Fruit fly (Drosophila melanogaster): ENCODE results near the gene RpS15Aa.

Gene RpS15Aa

DNA sequence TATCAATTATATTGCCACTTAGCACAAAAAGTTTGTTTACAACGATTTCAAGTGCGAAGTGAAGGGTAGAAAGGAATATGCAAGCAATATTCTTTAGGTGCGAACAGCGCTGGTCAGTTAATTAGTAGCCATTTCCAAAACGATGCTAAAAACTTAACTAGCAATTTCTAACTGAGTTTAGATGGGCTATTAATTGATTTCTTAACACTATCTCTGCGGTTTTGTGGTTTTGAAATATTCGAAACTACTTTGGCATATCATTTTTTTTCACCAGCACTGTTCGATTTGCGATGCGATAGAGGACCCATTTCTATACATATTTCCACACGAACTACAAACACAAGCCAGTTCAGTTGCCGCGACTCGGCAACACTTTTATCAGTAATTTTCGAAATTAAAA is 39.0 kb upstream of the RpS15Aa start (continued):
- TF ChIP-seq fd85E (GFP tag; optimal IDR thresholded peaks at IDR 0.05) (no peak), Sox14 (GFP tag; optimal IDR thresholded peaks at IDR 0.05) (peak; percentile 44), CG15336 (GFP tag; IDR thresholded peaks at IDR 0.05) (peak; percentile 52), CG6808 (GFP tag; optimal IDR thresholded peaks at IDR 0.05) (peak; percentile 5), fd59A (GFP tag; optimal IDR thresholded peaks at IDR 0.05) (peak; percentile 32), fkh (GFP tag; optimal IDR thresholded peaks at IDR 0.05) (no peak), CG8119 (GFP tag; IDR thresholded peaks at IDR 0.05) (peak; percentile 44; the same call in 1 of the 3 replicates), CG11902 (GFP tag; optimal IDR thresholded peaks at IDR 0.05) (no peak), CG9139 (GFP tag; optimal IDR thresholded peaks at IDR 0.05) (no peak), Eip75B (GFP tag; optimal IDR thresholded peaks at IDR 0.05) (peak; percentile 51), CG10669 (GFP tag; optimal IDR thresholded peaks at IDR 0.05) (peak; percentile 61), svp (GFP tag) (peak; percentile 22), salr (GFP tag; optimal IDR thresholded peaks at IDR 0.05) (peak in 1 of 2 experiments; percentile 15), CG4318 (GFP tag; optimal IDR thresholded peaks at IDR 0.05) (peak; percentile 28)

DNA sequence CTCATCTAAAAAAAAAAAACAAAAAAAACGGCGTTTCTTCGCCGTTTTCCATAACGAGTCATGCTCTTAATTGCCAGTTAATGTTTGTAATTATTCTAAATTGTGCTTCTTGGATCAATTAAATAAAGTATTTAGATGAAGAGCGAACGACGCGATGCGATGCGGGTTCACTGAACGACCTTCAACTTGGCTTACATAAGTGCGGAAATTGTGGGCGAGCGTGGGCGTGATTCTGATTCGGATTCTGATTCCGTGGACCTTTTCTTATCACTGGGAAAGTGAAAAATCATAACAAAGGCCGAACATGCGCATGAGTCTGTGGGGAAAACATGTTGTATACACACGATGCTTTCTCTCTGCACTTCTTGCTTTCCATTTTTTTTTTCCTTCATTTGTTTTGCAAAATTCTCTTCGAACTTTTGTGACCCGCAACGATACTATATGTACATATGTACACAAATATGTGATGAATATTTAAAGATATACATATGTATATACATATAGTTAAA is 38.0 kb upstream of the RpS15Aa start:
- TF ChIP-seq CG8632 (GFP tag; optimal IDR thresholded peaks at IDR 0.05) = no peak
- TF ChIP-seq CG6163 (GFP tag; IDR thresholded peaks at IDR 0.05) = no peak
- peak; percentile 15 for TF ChIP-seq vri (GFP tag; optimal IDR thresholded peaks at IDR 0.05)
- TF ChIP-seq Eip78C (GFP tag) = peak; percentile 4
- peak; percentile 66 for TF ChIP-seq svp (GFP tag)

DNA sequence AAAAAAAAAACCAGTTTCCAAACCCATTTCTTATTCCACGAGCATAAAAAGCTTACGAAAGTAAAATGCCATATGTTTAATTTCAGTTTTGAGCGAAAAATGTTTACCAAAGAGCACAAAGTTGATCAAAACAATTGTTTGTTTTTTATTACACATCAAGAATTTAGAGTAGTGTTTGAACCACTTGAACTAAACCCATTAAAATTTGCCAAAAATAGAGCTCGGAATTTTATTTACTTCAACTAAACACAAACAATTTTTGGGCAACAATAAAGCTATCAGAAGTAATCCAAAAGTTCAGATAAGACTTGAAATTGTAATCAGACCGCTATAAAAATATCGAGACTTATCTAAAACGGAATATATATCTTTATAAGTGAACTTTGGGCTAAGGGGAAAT is 37.5 kb upstream of the RpS15Aa start:
- TF ChIP-seq net (GFP tag; optimal IDR thresholded peaks at IDR 0.05) (no peak), CG3919 (GFP tag; optimal IDR thresholded peaks at IDR 0.05) (no peak), Sox14 (GFP tag; optimal IDR thresholded peaks at IDR 0.05) (no peak), CG6163 (GFP tag; IDR thresholded peaks at IDR 0.05) (no peak)

DNA sequence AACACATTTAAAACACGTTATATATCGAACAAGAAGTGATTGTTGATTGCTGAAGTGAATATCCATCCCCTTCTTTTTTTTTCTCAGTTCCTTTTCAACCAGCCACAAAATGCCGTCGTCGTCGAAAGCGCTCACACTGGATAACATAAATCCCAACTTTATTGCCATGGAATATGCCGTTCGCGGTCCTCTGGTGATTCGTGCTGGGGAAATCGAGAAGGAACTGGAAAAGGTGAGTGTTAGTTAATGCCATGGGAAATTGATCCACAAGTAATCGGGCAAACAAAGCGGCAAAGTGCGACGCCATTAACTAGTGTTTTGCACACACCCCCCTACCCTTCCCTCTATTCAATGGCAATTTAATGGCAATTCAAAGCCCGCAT is 36.6 kb upstream of the RpS15Aa start:
- TF ChIP-seq Hr4 (GFP tag; optimal IDR thresholded peaks at IDR 0.05) (no peak), fd59A (GFP tag; optimal IDR thresholded peaks at IDR 0.05) (no peak), ss (GFP tag; optimal IDR thresholded peaks at IDR 0.05) (no peak), Sox102F (GFP tag; optimal IDR thresholded peaks at IDR 0.05) (no peak), CG1621 (tag; optimal IDR thresholded peaks at IDR 0.05) (no peak), CG3032 (tag; optimal IDR thresholded peaks at IDR 0.05) (no peak), CG16779 (tag; optimal IDR thresholded peaks at IDR 0.05) (no peak), CG11294 (GFP tag; IDR thresholded peaks at IDR 0.05) (no peak), CG31627 (GFP tag; optimal IDR thresholded peaks at IDR 0.05) (no peak), Gug (GFP tag; IDR thresholded peaks at IDR 0.05) (no peak)

DNA sequence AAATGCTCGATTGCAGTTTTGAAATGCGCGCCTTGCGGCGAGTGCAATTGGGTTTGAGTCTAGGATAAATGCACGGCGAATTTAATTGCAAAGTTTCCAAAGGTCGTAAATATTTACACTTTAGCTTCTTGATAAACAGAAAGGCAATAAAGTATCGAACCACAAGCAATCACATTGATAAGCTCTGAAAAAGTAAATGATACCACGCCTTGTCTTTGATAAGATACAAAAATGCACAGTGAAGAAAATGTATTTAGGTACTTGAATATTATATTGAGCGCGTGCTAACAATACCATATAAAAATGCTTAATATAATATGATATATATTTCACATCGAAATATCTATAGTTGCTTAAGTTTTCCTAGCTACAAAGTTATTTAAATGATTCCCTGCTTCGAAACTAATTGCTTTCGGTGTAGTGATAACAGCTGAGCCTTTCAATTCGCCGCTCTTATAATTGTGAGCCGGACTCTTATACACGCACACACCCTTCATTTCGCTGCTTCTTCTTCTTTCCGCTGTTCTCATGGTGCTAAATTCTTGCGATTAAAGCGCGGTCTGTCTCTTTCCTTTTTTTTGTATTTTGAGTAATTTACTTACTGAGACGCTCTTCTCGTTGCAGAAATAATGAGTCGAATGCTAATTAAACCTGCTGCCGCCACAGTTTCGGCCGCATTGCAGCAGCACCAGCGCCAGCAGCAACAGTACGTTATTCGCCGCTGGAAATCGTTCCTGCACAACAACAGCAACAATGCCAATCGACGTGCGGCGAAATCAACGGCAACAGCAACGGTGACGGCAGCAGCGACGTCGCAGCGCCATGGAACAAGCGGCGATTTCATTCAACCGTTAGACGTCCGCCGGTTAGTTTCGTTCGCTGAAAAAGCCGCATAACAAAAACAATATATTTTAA is 36.0 kb upstream of the RpS15Aa start:
- peak; percentile 84 for TF ChIP-seq CG8119 (GFP tag; IDR thresholded peaks at IDR 0.05)
- peak; percentile 88 for TF ChIP-seq achi (GFP tag; optimal IDR thresholded peaks at IDR 0.05)
- peak; percentile 86 for TF ChIP-seq CG11762 (GFP tag; optimal IDR thresholded peaks at IDR 0.05; ENCODE audit: insufficient read depth)
- peak; percentile 77 for TF ChIP-seq CG31627 (GFP tag; optimal IDR thresholded peaks at IDR 0.05)
- TF ChIP-seq lz (GFP tag; optimal IDR thresholded peaks at IDR 0.05) = peak; percentile 83
- peak; percentile 56 for TF ChIP-seq dac (GFP tag; optimal IDR thresholded peaks at IDR 0.05)
- TF ChIP-seq CG16779 (tag; optimal IDR thresholded peaks at IDR 0.05) = peak; percentile 55
- TF ChIP-seq spab (GFP tag; optimal IDR thresholded peaks at IDR 0.05) = peak; percentile 80
- peak; percentile 84 for TF ChIP-seq Sox102F (GFP tag; optimal IDR thresholded peaks at IDR 0.05)
- peak; percentile 81 for TF ChIP-seq Gug (GFP tag; IDR thresholded peaks at IDR 0.05)
- TF ChIP-seq esn (GFP tag; optimal IDR thresholded peaks at IDR 0.05) = peak; percentile 91
- TF ChIP-seq Smox (GFP tag; optimal IDR thresholded peaks at IDR 0.05) = peak; percentile 88
- peak; percentile 82 for TF ChIP-seq CG6276 (GFP tag; optimal IDR thresholded peaks at IDR 0.05)
- peak; percentile 82 for TF ChIP-seq CG3032 (tag; optimal IDR thresholded peaks at IDR 0.05)
- TF ChIP-seq CG6792 (GFP tag; optimal IDR thresholded peaks at IDR 0.05) = peak; percentile 90
- TF ChIP-seq CG6808 (GFP tag; optimal IDR thresholded peaks at IDR 0.05) = peak; percentile 83
- TF ChIP-seq dsx (GFP tag; optimal IDR thresholded peaks at IDR 0.05; ENCODE audit: poor library complexity, severe bottlenecking) = peak; percentile 89
- peak; percentile 91 for TF ChIP-seq net (GFP tag; optimal IDR thresholded peaks at IDR 0.05)
- peak; percentile 90 for TF ChIP-seq CG34406 (GFP tag; optimal IDR thresholded peaks at IDR 0.05)
- peak; percentile 81 for TF ChIP-seq CG6163 (GFP tag; IDR thresholded peaks at IDR 0.05)
- TF ChIP-seq fd59A (GFP tag; optimal IDR thresholded peaks at IDR 0.05) = peak; percentile 71
- TF ChIP-seq CG32006 (GFP tag; optimal IDR thresholded peaks at IDR 0.05) = peak; percentile 89
